Fruit fly (Drosophila melanogaster): ENCODE measurements around the gene CG7840.

Gene CG7840

dm6 chr2L:8266145-8266544 is 39.2 kb upstream of the CG7840 start (continued):
- peak; percentile 9 for TF ChIP-seq CG8359 (GFP tag; optimal IDR thresholded peaks at IDR 0.05; ENCODE audit: borderline replicate concordance)
- TF ChIP-seq CG10274 (GFP tag; optimal IDR thresholded peaks at IDR 0.05) = no peak
- peak; percentile 73 for TF ChIP-seq CG7556 (GFP tag; optimal IDR thresholded peaks at IDR 0.05)
- TF ChIP-seq CG13287 (GFP tag; IDR thresholded peaks at IDR 0.05; ENCODE audit: partially characterized antibody) = no peak
- peak; percentile 72 for TF ChIP-seq CoRest (tag; optimal IDR thresholded peaks at IDR 0.05)
- no peak for TF ChIP-seq CG10959 (GFP tag; IDR thresholded peaks at IDR 0.05)
- no peak for TF ChIP-seq hbn (GFP tag; IDR thresholded peaks at IDR 0.05; ENCODE audit: partially characterized antibody)
- TF ChIP-seq dysf (GFP tag; IDR thresholded peaks at IDR 0.05) = peak; percentile 61; the same call in 2 of the 3 replicates
- TF ChIP-seq al (GFP tag; IDR thresholded peaks at IDR 0.05) = no peak
- TF ChIP-seq CG12236 (GFP tag; optimal IDR thresholded peaks at IDR 0.05) = no peak
- TF ChIP-seq crp (GFP tag; optimal IDR thresholded peaks at IDR 0.05) = peak in 1 of 2 experiments; percentile 4
- TF ChIP-seq CG10431 (GFP tag; optimal IDR thresholded peaks at IDR 0.05) = no peak
- TF ChIP-seq gsb-n (tag; optimal IDR thresholded peaks at IDR 0.05) = peak; percentile 28
- no peak for TF ChIP-seq zf30C (GFP tag; optimal IDR thresholded peaks at IDR 0.05)
- TF ChIP-seq MTF-1 (GFP tag; optimal IDR thresholded peaks at IDR 0.05; ENCODE audit: borderline replicate concordance) = no peak
- TF ChIP-seq cas (GFP tag; IDR thresholded peaks at IDR 0.05) = no peak
- no peak for TF ChIP-seq CG9876 (GFP tag; optimal IDR thresholded peaks at IDR 0.05)
- TF ChIP-seq emc (GFP tag; optimal IDR thresholded peaks at IDR 0.05) = no peak
- TF ChIP-seq CG15269 (tag; optimal IDR thresholded peaks at IDR 0.05) = peak; percentile 87
- no peak for TF ChIP-seq CG10321 (GFP tag; IDR thresholded peaks at IDR 0.05)
- no peak for TF ChIP-seq da (GFP tag; optimal IDR thresholded peaks at IDR 0.05)
- peak; percentile 53 for TF ChIP-seq CG17385 (GFP tag; optimal IDR thresholded peaks at IDR 0.05)
- no peak for TF ChIP-seq Hand (GFP tag; optimal IDR thresholded peaks at IDR 0.05)
- TF ChIP-seq ac (GFP tag; optimal IDR thresholded peaks at IDR 0.05) = no peak
- no peak for TF ChIP-seq Pdp1 (GFP tag; optimal IDR thresholded peaks at IDR 0.05)
- TF ChIP-seq CG12391 (tag; optimal IDR thresholded peaks at IDR 0.05) = peak; percentile 73
- no peak for TF ChIP-seq CG3995 (GFP tag; optimal IDR thresholded peaks at IDR 0.05)
- TF ChIP-seq B-H2 (GFP tag; optimal IDR thresholded peaks at IDR 0.05) = no peak
- no peak for TF ChIP-seq abd-A (tag; optimal IDR thresholded peaks at IDR 0.05)
- TF ChIP-seq Med (GFP tag) = peak; percentile 51
- TF ChIP-seq HLH4C (GFP tag; IDR thresholded peaks at IDR 0.05; ENCODE audit: partially characterized antibody) = no peak
- no peak for TF ChIP-seq Hr39 (optimal IDR thresholded peaks at IDR 0.05)
- TF ChIP-seq seq (GFP tag; IDR thresholded peaks at IDR 0.05) = peak; percentile 66
- peak; percentile 43 for TF ChIP-seq CG4424 (GFP tag; optimal IDR thresholded peaks at IDR 0.05)
- TF ChIP-seq bsh (GFP tag; optimal IDR thresholded peaks at IDR 0.05) = peak; percentile 43 to 65
- no peak for TF ChIP-seq D (optimal IDR thresholded peaks at IDR 0.05)
- peak; percentile 40 for TF ChIP-seq D (GFP tag; optimal IDR thresholded peaks at IDR 0.05)
- TF ChIP-seq CG6254 (GFP tag; optimal IDR thresholded peaks at IDR 0.05) = peak; percentile 24
- TF ChIP-seq CG6654 (GFP tag; optimal IDR thresholded peaks at IDR 0.05) = no peak
- TF ChIP-seq CG3065 (GFP tag; optimal IDR thresholded peaks at IDR 0.05) = no peak
- no peak for TF ChIP-seq ap (GFP tag; IDR thresholded peaks at IDR 0.05)
- TF ChIP-seq tx (GFP tag; optimal IDR thresholded peaks at IDR 0.05) = no peak
- no peak for TF ChIP-seq otp (GFP tag; IDR thresholded peaks at IDR 0.05)
- TF ChIP-seq stc (GFP tag; IDR thresholded peaks at IDR 0.05) = peak; percentile 79
- TF ChIP-seq zen2 (GFP tag; IDR thresholded peaks at IDR 0.05; ENCODE audit: partially characterized antibody) = no peak
- TF ChIP-seq chif (GFP tag; optimal IDR thresholded peaks at IDR 0.05) = no peak
- TF ChIP-seq CG10147 (GFP tag; optimal IDR thresholded peaks at IDR 0.05) = peak; percentile 58
- TF ChIP-seq CG17912 (GFP tag; optimal IDR thresholded peaks at IDR 0.05) = no peak
- TF ChIP-seq Sry-δ (GFP tag; optimal IDR thresholded peaks at IDR 0.05) = no peak
- TF ChIP-seq ase (GFP tag; IDR thresholded peaks at IDR 0.05) = no peak; the same call in 2 of the 3 replicates

Data from whole organism, embryonic.